Worm (Caenorhabditis elegans) whole organism, young adult: ENCODE measurements around the gene srj-22.

Source experiments
- B0019.2 ChIP-seq: fragments of 200-800 bp; sonication (Bioruptor generic); conservative IDR thresholded peaks from 2 replicates; pipeline ENCODE4 v1.3.6; 2022; ENCODE audit warnings: missing genetic modification reagents, missing genetic modification characterization, missing compliant biosample characterization
- F10E7.11 ChIP-seq: sonication (generic microtip); optimal IDR thresholded peaks from 2 replicates; lab custom pipeline; 2017; ENCODE audit warnings: mild to moderate bottlenecking, missing genetic modification characterization, moderate library complexity, missing compliant biosample characterization
- F22D6.2 ChIP-seq: sonication (generic microtip); optimal IDR thresholded peaks from 2 replicates; lab custom pipeline; 2016; ENCODE audit warnings: mild to moderate bottlenecking, missing genetic modification characterization, missing compliant biosample characterization
- F49E8.2 ChIP-seq: sonication (generic microtip); optimal IDR thresholded peaks from 3 replicates; lab custom pipeline; 2017; ENCODE audit warnings: missing genetic modification characterization, mild to moderate bottlenecking, missing compliant biosample characterization, antibody characterized with exemption, moderate library complexity; ENCODE audit not compliant: insufficient read depth
- K11D2.4 ChIP-seq: fragments of 200-800 bp; sonication (Bioruptor generic); IDR thresholded peaks from 2 replicates; pipeline ENCODE4 v1.3.6; 2022; ENCODE audit warnings: missing genetic modification reagents, missing genetic modification characterization, missing compliant biosample characterization
- Y67H2A.10 ChIP-seq: fragments of 200-800 bp; sonication (Bioruptor generic); conservative IDR thresholded peaks from 2 replicates; pipeline ENCODE4 v1.3.6; 2022; ENCODE audit warnings: missing genetic modification reagents, missing genetic modification characterization, missing compliant biosample characterization
- Y79H2A.3 ChIP-seq: fragments of 200-800 bp; sonication (Bioruptor generic); conservative IDR thresholded peaks from 2 replicates; pipeline ENCODE4 v1.3.6; 2022; ENCODE audit warnings: missing genetic modification reagents, missing genetic modification characterization, missing compliant biosample characterization
- Y95B8A.8 ChIP-seq: fragments of 200-800 bp; sonication (Bioruptor generic); IDR thresholded peaks from 2 replicates; pipeline ENCODE4 v1.3.6; 2022; ENCODE audit warnings: missing genetic modification reagents, missing genetic modification characterization, missing compliant biosample characterization
- akir-1 ChIP-seq: fragments of 200-800 bp; sonication (Bioruptor generic); optimal IDR thresholded peaks from 2 replicates; lab custom pipeline; 2018; ENCODE audit warnings: mild to moderate bottlenecking, missing genetic modification characterization, moderate library complexity, missing compliant biosample characterization
- aptf-3 ChIP-seq: fragments of 200-800 bp; sonication (Bioruptor generic); IDR thresholded peaks from 2 replicates; pipeline ENCODE4 v1.3.6; 2022; ENCODE audit warnings: missing genetic modification characterization, missing compliant biosample characterization
- atf-7 ChIP-seq: sonication (generic microtip); optimal IDR thresholded peaks from 2 replicates; lab custom pipeline; 2017; ENCODE audit warnings: mild to moderate bottlenecking, missing genetic modification characterization, missing compliant biosample characterization
- attf-5 ChIP-seq: fragments of 200-800 bp; sonication (Bioruptor generic); optimal IDR thresholded peaks from 2 replicates; lab custom pipeline; 2018; ENCODE audit warnings: mild to moderate bottlenecking, missing genetic modification characterization, missing compliant biosample characterization
- bed-2 ChIP-seq: fragments of 200-800 bp; sonication (Bioruptor generic); IDR thresholded peaks from 2 replicates; pipeline ENCODE4 v1.3.6; 2022; ENCODE audit warnings: missing genetic modification reagents, missing genetic modification characterization, missing compliant biosample characterization
- cebp-1 ChIP-seq, 2 experiments: fragments of 200-800 bp in 1 of 2; sonication (Bioruptor generic) in 1 of 2; sonication (generic microtip) in 1 of 2; IDR thresholded peaks in 1 of 2; optimal IDR thresholded peaks in 1 of 2; 2 replicates each; pipeline versions ENCODE4 v1.3.6 to Lab custom; 2017 to 2022; ENCODE audit warnings: missing compliant biosample characterization in 2 of 2, missing genetic modification characterization in 2 of 2, mild to moderate bottlenecking in 1 of 2, missing genetic modification reagents in 1 of 2, moderate library complexity in 1 of 2
- ceh-27 ChIP-seq: fragments of 200-800 bp; sonication (Bioruptor generic); optimal IDR thresholded peaks from 2 replicates; lab custom pipeline; 2018; ENCODE audit warnings: mild to moderate bottlenecking, missing genetic modification characterization, moderate library complexity, missing compliant biosample characterization
- dox-1 ChIP-seq: fragments of 200-800 bp; sonication (Bioruptor generic); IDR thresholded peaks from 2 replicates; pipeline ENCODE4 v1.3.6; 2022; ENCODE audit warnings: missing genetic modification reagents, missing genetic modification characterization, missing compliant biosample characterization
- dpl-1 ChIP-seq: fragments of 150-350 bp; optimal IDR thresholded peaks from 2 replicates; lab custom pipeline; 2014; ENCODE audit warnings: missing biosample characterization, missing genetic modification reagents, missing genetic modification characterization
- efl-1 ChIP-seq: fragments of 150-350 bp; optimal IDR thresholded peaks from 2 replicates; lab custom pipeline; 2014; ENCODE audit warnings: missing biosample characterization, missing genetic modification reagents, missing genetic modification characterization
- egl-18 ChIP-seq: fragments of 200-800 bp; sonication (Bioruptor generic); IDR thresholded peaks from 2 replicates; pipeline ENCODE4 v1.3.6; 2022; ENCODE audit warnings: missing genetic modification reagents, missing genetic modification characterization, missing compliant biosample characterization
- egl-44 ChIP-seq: fragments of 200-800 bp; sonication (Bioruptor generic); IDR thresholded peaks from 2 replicates; pipeline ENCODE4 v1.3.6; 2022; ENCODE audit warnings: missing genetic modification reagents, missing genetic modification characterization, missing compliant biosample characterization
- egrh-3 ChIP-seq: fragments of 200-800 bp; sonication (Bioruptor generic); IDR thresholded peaks from 2 replicates; pipeline ENCODE4 v1.3.6; 2022; ENCODE audit warnings: missing genetic modification reagents, missing genetic modification characterization, missing compliant biosample characterization
- ekl-4 ChIP-seq: fragments of 200-800 bp; sonication (Bioruptor generic); IDR thresholded peaks from 2 replicates; pipeline ENCODE4 v1.3.6; 2022; ENCODE audit warnings: missing genetic modification reagents, missing genetic modification characterization, missing compliant biosample characterization
- ets-4 ChIP-seq: fragments of 200-800 bp; sonication (Bioruptor generic); optimal IDR thresholded peaks from 2 replicates; lab custom pipeline; 2018; ENCODE audit warnings: mild to moderate bottlenecking, missing genetic modification characterization, missing compliant biosample characterization
- fkh-3 ChIP-seq: sonication (generic microtip); optimal IDR thresholded peaks from 2 replicates; lab custom pipeline; 2016; ENCODE audit warnings: mild to moderate bottlenecking, missing genetic modification characterization, missing compliant biosample characterization
- hlh-26 ChIP-seq: fragments of 200-800 bp; sonication (Bioruptor generic); conservative IDR thresholded peaks from 2 replicates; pipeline ENCODE4 v1.3.6; 2022; ENCODE audit warnings: missing genetic modification reagents, missing genetic modification characterization, missing compliant biosample characterization
- hmg-1.2 ChIP-seq: fragments of 200-800 bp; sonication (Bioruptor generic); IDR thresholded peaks from 2 replicates; pipeline ENCODE4 v1.3.6; 2022; ENCODE audit warnings: missing genetic modification reagents, missing genetic modification characterization, missing compliant biosample characterization
- hsf-1 ChIP-seq: fragments of 200-800 bp; sonication (Bioruptor generic); IDR thresholded peaks from 2 replicates; pipeline ENCODE4 v1.3.6; 2022; ENCODE audit warnings: missing genetic modification reagents, missing genetic modification characterization, missing compliant biosample characterization
- let-607 ChIP-seq, 2 experiments: fragments of 200-800 bp in 1 of 2; sonication (Bioruptor generic) in 1 of 2; sonication (generic microtip) in 1 of 2; optimal IDR thresholded peaks; 2 replicates each; lab custom pipeline; 2016 to 2018; ENCODE audit warnings: mild to moderate bottlenecking in 2 of 2, missing compliant biosample characterization in 2 of 2, missing genetic modification characterization in 2 of 2, moderate library complexity in 2 of 2, missing genotype in 1 of 2
- lir-1 ChIP-seq: fragments of 200-800 bp; sonication (Bioruptor generic); conservative IDR thresholded peaks from 2 replicates; pipeline ENCODE4 v1.3.6; 2022; ENCODE audit warnings: missing genetic modification reagents, missing genetic modification characterization, missing compliant biosample characterization
- madf-10 ChIP-seq: sonication (generic microtip); optimal IDR thresholded peaks from 2 replicates; lab custom pipeline; 2016; ENCODE audit warnings: mild to moderate bottlenecking, missing genetic modification characterization, missing compliant biosample characterization
- madf-6 ChIP-seq: fragments of 200-800 bp; sonication (Bioruptor generic); IDR thresholded peaks from 2 replicates; pipeline ENCODE4 v1.3.6; 2022; ENCODE audit warnings: missing genetic modification reagents, missing genetic modification characterization, missing compliant biosample characterization
- rcor-1 ChIP-seq: fragments of 200-800 bp; sonication (Bioruptor generic); IDR thresholded peaks from 2 replicates; pipeline ENCODE4 v1.3.6; 2022; ENCODE audit warnings: missing genetic modification reagents, missing genetic modification characterization, missing compliant biosample characterization
- rec-8 ChIP-seq, 2 experiments: sonication (generic microtip); optimal IDR thresholded peaks; 2 replicates each; lab custom pipeline; 2016; ENCODE audit warnings: mild to moderate bottlenecking in 2 of 2, missing genetic modification characterization in 2 of 2, missing genetic modification reagents in 2 of 2, missing genotype in 2 of 2, missing biosample characterization in 1 of 2, missing compliant biosample characterization in 1 of 2, moderate library complexity in 1 of 2
- rpc-1 ChIP-seq, 2 experiments: fragments of 150-350 bp in 1 of 2; sonication (generic microtip) in 1 of 2; optimal IDR thresholded peaks; 2 replicates each; lab custom pipeline; 2014 to 2018; ENCODE audit warnings: missing biosample characterization in 1 of 2, missing genetic modification characterization in 1 of 2, missing genetic modification reagents in 1 of 2, missing genotype in 1 of 2
- snpc-3.4 ChIP-seq: sonication (generic microtip); optimal IDR thresholded peaks from 2 replicates; lab custom pipeline; 2017; ENCODE audit warnings: missing genetic modification characterization, mild to moderate bottlenecking, missing compliant biosample characterization, antibody characterized with exemption, moderate library complexity, missing genotype, missing genetic modification reagents
- snpc-4 ChIP-seq, 5 experiments: fragments of 150-350 bp in 1 of 5; sonication (generic microtip) in 4 of 5; optimal IDR thresholded peaks; 2 replicates each; lab custom pipeline; 2014 to 2018; ENCODE audit warnings: missing genetic modification characterization in 5 of 5, missing biosample characterization in 3 of 5, antibody characterized with exemption in 2 of 5, mild to moderate bottlenecking in 2 of 5, missing compliant biosample characterization in 2 of 5, missing genotype in 2 of 5, moderate library complexity in 2 of 5, missing genetic modification reagents in 1 of 5
- sptf-2 ChIP-seq: fragments of 200-800 bp; sonication (Bioruptor generic); optimal IDR thresholded peaks from 2 replicates; lab custom pipeline; 2018; ENCODE audit warnings: mild to moderate bottlenecking, missing genetic modification characterization, missing compliant biosample characterization
- tlf-1 ChIP-seq: fragments of 200-800 bp; sonication (Bioruptor generic); optimal IDR thresholded peaks from 2 replicates; lab custom pipeline; 2018; ENCODE audit warnings: mild to moderate bottlenecking, missing genetic modification characterization, missing compliant biosample characterization
- xnd-1 ChIP-seq: sonication (generic microtip); optimal IDR thresholded peaks from 2 replicates; lab custom pipeline; 2016; ENCODE audit warnings: missing genotype, missing genetic modification reagents, missing genetic modification characterization, missing compliant biosample characterization
- ztf-18 ChIP-seq: sonication (generic microtip); optimal IDR thresholded peaks from 2 replicates; lab custom pipeline; 2016; ENCODE audit warnings: missing genotype, mild to moderate bottlenecking, missing genetic modification characterization, missing compliant biosample characterization
- ztf-28 ChIP-seq: fragments of 200-800 bp; sonication (Bioruptor generic); IDR thresholded peaks from 2 replicates; pipeline ENCODE4 v1.3.6; 2022; ENCODE audit warnings: missing genetic modification reagents, missing genetic modification characterization, missing compliant biosample characterization

srj-22 gene

DNA sequence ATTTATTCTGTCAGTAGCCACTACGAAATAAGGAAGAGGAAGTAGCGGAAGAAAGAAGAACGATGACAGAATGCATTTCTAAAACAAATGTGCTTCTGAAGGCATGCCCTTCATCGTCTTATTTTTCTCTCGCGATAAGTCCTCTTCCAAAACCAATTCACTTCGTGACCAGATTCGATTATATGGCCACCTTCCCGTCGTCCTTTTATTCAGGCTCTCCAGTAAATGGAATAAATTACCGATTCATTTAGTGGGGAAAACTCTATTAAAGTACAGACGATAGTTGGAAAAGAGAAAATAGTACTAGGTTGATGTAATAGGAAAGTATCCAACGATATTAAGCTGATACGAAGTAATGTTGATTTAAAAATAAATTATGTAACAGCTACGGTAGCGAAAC is 22.2 kb downstream of the srj-22 start:
- TF ChIP-seq B0019.2 (GFP tag; lab: Robert Waterston, UW) (no peak), efl-1 (GFP tag; lab: Kevin White, UChicago) (no peak), rpc-1 (optimal IDR thresholded peaks at IDR 0.05; lab: Kevin White, UChicago) (no peak), rpc-1 (tag; optimal IDR thresholded peaks at IDR 0.05; lab: Kevin White, UChicago) (no peak), aptf-3 (GFP tag; lab: Robert Waterston, UW) (no peak)

DNA sequence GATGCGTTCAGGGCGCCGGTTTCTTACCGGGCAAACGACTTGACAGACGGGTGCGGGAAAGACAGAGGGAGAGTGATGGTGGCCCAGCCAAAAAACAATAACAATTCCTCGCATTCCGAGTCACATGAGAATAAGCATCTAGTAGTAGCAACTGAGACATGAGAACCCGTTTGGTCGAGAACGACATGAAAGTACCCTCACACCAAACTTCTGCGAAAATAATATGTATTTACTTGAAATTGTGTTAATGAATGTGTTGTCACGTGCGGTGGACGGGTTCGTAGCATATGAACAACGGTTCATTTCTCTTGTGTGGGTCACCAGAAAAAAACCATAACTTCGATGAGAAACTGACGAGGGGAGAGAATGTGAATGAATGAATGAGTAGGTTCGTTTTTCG is 22.7 kb downstream of the srj-22 start:
- no peak for TF ChIP-seq egl-18 (GFP tag; lab: Robert Waterston, UW)
- no peak for TF ChIP-seq dox-1 (GFP tag; lab: Robert Waterston, UW)
- no peak for TF ChIP-seq ztf-18 (tag; lab: Kevin White, UChicago)
- no peak for TF ChIP-seq fkh-3 (tag; lab: Kevin White, UChicago)
- no peak for TF ChIP-seq akir-1 (GFP tag; lab: Kevin White, UChicago)

DNA sequence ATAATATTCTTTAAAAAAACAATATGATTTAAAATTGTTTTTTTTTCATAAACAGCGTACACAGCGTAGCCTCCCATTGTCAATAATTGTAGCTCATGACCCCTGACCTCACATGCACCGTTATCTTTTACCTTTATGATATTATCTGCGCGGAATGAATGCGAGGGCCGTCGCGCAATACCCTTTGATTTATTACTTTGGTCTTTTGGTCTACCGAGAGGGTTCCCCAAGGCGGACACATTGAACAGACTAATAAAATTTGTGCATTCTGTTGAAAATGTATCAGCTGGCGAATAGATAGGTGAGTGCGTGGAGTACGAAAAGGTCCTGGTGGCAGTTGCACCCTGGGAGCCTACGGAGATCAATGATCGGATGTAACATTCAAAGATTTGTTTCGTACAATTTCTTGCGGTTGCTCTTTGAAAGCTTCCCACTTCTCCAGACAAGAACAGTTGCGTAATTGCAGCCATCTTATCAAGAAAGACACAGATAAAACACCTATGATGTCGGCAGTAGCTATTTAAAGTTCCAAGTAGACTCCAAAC is 23.2 kb downstream of the srj-22 start:
- TF ChIP-seq Y67H2A.10 (GFP tag; lab: Robert Waterston, UW) (no peak), let-607 (tag; optimal IDR thresholded peaks at IDR 0.05; lab: Kevin White, UChicago) (no peak), xnd-1 (tag; lab: Kevin White, UChicago) (no peak), F49E8.2 (tag; lab: Kevin White, UChicago) (no peak), ets-4 (GFP tag; lab: Kevin White, UChicago) (no peak), madf-6 (no peak), hsf-1 (GFP tag; lab: Robert Waterston, UW) (no peak), rpc-1 (optimal IDR thresholded peaks at IDR 0.05; lab: Kevin White, UChicago) (no peak), rpc-1 (tag; optimal IDR thresholded peaks at IDR 0.05; lab: Kevin White, UChicago) (no peak), ztf-28 (GFP tag; lab: Robert Waterston, UW) (no peak), ceh-27 (no peak), sptf-2 (GFP tag; lab: Kevin White, UChicago) (no peak), bed-2 (no peak), rec-8 (tag; optimal IDR thresholded peaks at IDR 0.05; lab: Kevin White, UChicago) (no peak), madf-10 (tag; lab: Kevin White, UChicago) (no peak), tlf-1 (GFP tag; lab: Kevin White, UChicago) (no peak), dpl-1 (GFP tag; lab: Kevin White, UChicago) (no peak), egl-44 (GFP tag; lab: Robert Waterston, UW) (no peak), akir-1 (GFP tag; lab: Kevin White, UChicago) (no peak)

DNA sequence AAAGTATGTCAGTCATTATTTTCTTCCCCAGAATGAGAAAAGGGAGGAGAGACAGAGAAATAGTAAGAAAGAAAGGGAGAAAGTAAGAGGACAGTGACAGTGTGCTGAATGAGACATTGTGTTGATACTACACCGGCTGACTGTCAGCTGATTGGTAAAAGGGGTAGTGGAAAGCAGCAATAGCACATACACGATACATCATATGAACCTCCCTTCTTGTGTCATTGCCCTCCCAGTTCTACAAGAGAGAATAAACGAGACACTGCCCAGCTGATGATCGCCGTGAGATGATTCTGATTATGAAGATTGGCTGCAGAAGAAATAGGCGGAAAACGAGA is 23.7 kb downstream of the srj-22 start:
- no peak for TF ChIP-seq hlh-26 (GFP tag; lab: Robert Waterston, UW)
- TF ChIP-seq ceh-27: peak; percentile 44
- no peak for TF ChIP-seq snpc-3.4
- no peak for TF ChIP-seq Y79H2A.3 (GFP tag; lab: Robert Waterston, UW)
- peak; percentile 73 for TF ChIP-seq lir-1 (GFP tag; lab: Robert Waterston, UW)
- no peak for TF ChIP-seq atf-7 (tag; lab: Kevin White, UChicago)
- 0 out of 2 replicates have a peak, but pooled peaks have one; percentile 7 for TF ChIP-seq Y95B8A.8 (GFP tag; lab: Robert Waterston, UW)
- TF ChIP-seq attf-5: peak; percentile 49
- TF ChIP-seq madf-6: no peak
- TF ChIP-seq ekl-4 (GFP tag; lab: Robert Waterston, UW): peak; percentile 48; the same call in 1 of the 2 replicates
- no peak for TF ChIP-seq F22D6.2 (tag; lab: Kevin White, UChicago)
- TF ChIP-seq cebp-1 (GFP tag; IDR thresholded peaks at IDR 0.05; lab: Robert Waterston, UW): no peak
- TF ChIP-seq cebp-1 (tag; optimal IDR thresholded peaks at IDR 0.05; lab: Kevin White, UChicago): peak; percentile 82
- no peak for TF ChIP-seq F10E7.11 (tag; lab: Kevin White, UChicago)
- peak; percentile 47; the same call in 1 of the 2 replicates for TF ChIP-seq hmg-1.2
- TF ChIP-seq efl-1 (GFP tag; lab: Kevin White, UChicago): no peak
- 0 out of 2 replicates have a peak, but pooled peaks have one; percentile 3 for TF ChIP-seq rcor-1 (GFP tag; lab: Robert Waterston, UW)
- 0 out of 2 replicates have a peak, but pooled peaks have one; percentile 51 for TF ChIP-seq K11D2.4
- TF ChIP-seq egrh-3: no peak
- TF ChIP-seq snpc-4 (GFP tag; optimal IDR thresholded peaks at IDR 0.05; lab: Kevin White, UChicago): no peak
- TF ChIP-seq snpc-4 (tag; optimal IDR thresholded peaks at IDR 0.05; lab: Kevin White, UChicago): peak in 2 of 4 experiments; percentile 9 to 18
